Fruit fly (Drosophila melanogaster): ENCODE data around the gene CG15760.

Gene CG15760

dm6 chrX:13630290-13630900, 39.1 kb upstream of the CG15760 start (continued):
- TF ChIP-seq CG33557 (GFP tag; optimal IDR thresholded peaks at IDR 0.05), result no peak
- no peak for TF ChIP-seq CG2129 (GFP tag; IDR thresholded peaks at IDR 0.05; ENCODE audit: partially characterized antibody)
- TF ChIP-seq CG6791 (GFP tag; IDR thresholded peaks at IDR 0.05; ENCODE audit: partially characterized antibody), result no peak
- TF ChIP-seq slou (GFP tag; optimal IDR thresholded peaks at IDR 0.05), result no peak
- TF ChIP-seq CG18764 (GFP tag; optimal IDR thresholded peaks at IDR 0.05), result no peak
- TF ChIP-seq otp (GFP tag; IDR thresholded peaks at IDR 0.05), result 0 out of 3 replicates have a peak, but pooled peaks have one; percentile 37
- 0 out of 2 replicates have a peak, but pooled peaks have one; percentile 24 for TF ChIP-seq HLH3B (GFP tag; IDR thresholded peaks at IDR 0.05)
- no peak for TF ChIP-seq CG9215 (GFP tag; IDR thresholded peaks at IDR 0.05)
- no peak for TF ChIP-seq so (GFP tag; IDR thresholded peaks at IDR 0.05)
- TF ChIP-seq lab (GFP tag; optimal IDR thresholded peaks at IDR 0.05), result peak; percentile 48
- peak; percentile 39 for TF ChIP-seq bab2 (GFP tag; optimal IDR thresholded peaks at IDR 0.05)
- no peak for TF ChIP-seq YL-1 (GFP tag; optimal IDR thresholded peaks at IDR 0.05)
- TF ChIP-seq Ssrp (tag; optimal IDR thresholded peaks at IDR 0.05), result peak; percentile 19
- no peak for TF ChIP-seq Meics (GFP tag; optimal IDR thresholded peaks at IDR 0.05)
- peak; percentile 8 for TF ChIP-seq CG2875 (GFP tag; optimal IDR thresholded peaks at IDR 0.05)
- TF ChIP-seq Poxn (GFP tag; IDR thresholded peaks at IDR 0.05), result no peak
- TF ChIP-seq CG16863 (GFP tag; optimal IDR thresholded peaks at IDR 0.05), result peak; percentile 36
- no peak for TF ChIP-seq CG4404 (GFP tag; IDR thresholded peaks at IDR 0.05)
- TF ChIP-seq pfk (GFP tag; optimal IDR thresholded peaks at IDR 0.05), result no peak
- TF ChIP-seq croc (GFP tag; conservative IDR thresholded peaks at IDR 0.05), result no peak
- no peak for TF ChIP-seq Jarid2 (GFP tag; optimal IDR thresholded peaks at IDR 0.05)
- TF ChIP-seq jigr1 (GFP tag; IDR thresholded peaks at IDR 0.05), result no peak
- no peak for TF ChIP-seq CG1647 (GFP tag; optimal IDR thresholded peaks at IDR 0.05)
- TF ChIP-seq pnt (GFP tag; optimal IDR thresholded peaks at IDR 0.05), result peak; percentile 41
- no peak for TF ChIP-seq CG6272 (GFP tag; IDR thresholded peaks at IDR 0.05)
- TF ChIP-seq Dad (GFP tag; optimal IDR thresholded peaks at IDR 0.05), result no peak
- TF ChIP-seq org-1 (GFP tag; optimal IDR thresholded peaks at IDR 0.05), result peak; percentile 14
- no peak for TF ChIP-seq HLHmδ (GFP tag; optimal IDR thresholded peaks at IDR 0.05)
- no peak for TF ChIP-seq ase (GFP tag; IDR thresholded peaks at IDR 0.05)
- TF ChIP-seq Adf1 (GFP tag; IDR thresholded peaks at IDR 0.05), result no peak
- TF ChIP-seq maf-S (GFP tag; optimal IDR thresholded peaks at IDR 0.05), result no peak
- TF ChIP-seq tin (GFP tag; optimal IDR thresholded peaks at IDR 0.05), result peak; percentile 47
- TF ChIP-seq CG1024 (GFP tag; IDR thresholded peaks at IDR 0.05), result no peak
- TF ChIP-seq CG17912 (GFP tag; optimal IDR thresholded peaks at IDR 0.05), result no peak
- no peak for TF ChIP-seq CG4707 (GFP tag; optimal IDR thresholded peaks at IDR 0.05)
- no peak for TF ChIP-seq CG10366 (GFP tag; IDR thresholded peaks at IDR 0.05)
- no peak for TF ChIP-seq CG16815 (GFP tag; optimal IDR thresholded peaks at IDR 0.05)
- TF ChIP-seq CG18599 (GFP tag; optimal IDR thresholded peaks at IDR 0.05), result no peak
- no peak for TF ChIP-seq CG32767 (GFP tag; IDR thresholded peaks at IDR 0.05)
- TF ChIP-seq CG5245 (GFP tag; optimal IDR thresholded peaks at IDR 0.05), result no peak
- no peak for TF ChIP-seq ems (GFP tag; optimal IDR thresholded peaks at IDR 0.05)
- no peak for TF ChIP-seq CG9932 (GFP tag; IDR thresholded peaks at IDR 0.05)
- TF ChIP-seq danr (GFP tag; IDR thresholded peaks at IDR 0.05), result 0 out of 2 replicates have a peak, but pooled peaks have one; percentile 20
- TF ChIP-seq unc-4 (GFP tag; IDR thresholded peaks at IDR 0.05; ENCODE audit: partially characterized antibody), result no peak
- TF ChIP-seq az2 (GFP tag; optimal IDR thresholded peaks at IDR 0.05), result peak; percentile 11
- peak; percentile 12 for TF ChIP-seq Myb (GFP tag; optimal IDR thresholded peaks at IDR 0.05)
- no peak for TF ChIP-seq abd-A (tag; optimal IDR thresholded peaks at IDR 0.05)
- TF ChIP-seq Dbx (GFP tag; IDR thresholded peaks at IDR 0.05), result no peak
- TF ChIP-seq CG7745 (tag; optimal IDR thresholded peaks at IDR 0.05), result no peak
- TF ChIP-seq Med (GFP tag), result peak; percentile 81
- no peak for TF ChIP-seq CG1832 (GFP tag; optimal IDR thresholded peaks at IDR 0.05)
